Worm (Caenorhabditis elegans) whole organism, L4 larva: ENCODE data around the gene acr-3.

ENCODE experiments used
- F37D6.2 ChIP-seq: sonication (generic microtip); optimal IDR thresholded peaks from 2 replicates; lab custom pipeline; 2016; ENCODE audit warnings: mild to moderate bottlenecking, missing genetic modification characterization, missing compliant biosample characterization
- F49E8.2 ChIP-seq: sonication (generic microtip); optimal IDR thresholded peaks from 2 replicates; lab custom pipeline; 2016; ENCODE audit warnings: missing compliant biosample characterization, mild to moderate bottlenecking, missing genetic modification characterization, borderline replicate concordance
- Y105C5A.15 ChIP-seq: fragments of 200-800 bp; sonication (Bioruptor generic); IDR thresholded peaks from 2 replicates; pipeline ENCODE4 v1.3.6; 2022; ENCODE audit warnings: missing genetic modification characterization, missing compliant biosample characterization
- ZK546.5 ChIP-seq, 2 experiments: sonication (generic microtip); optimal IDR thresholded peaks; 2 replicates each; lab custom pipeline; 2017; ENCODE audit warnings: missing biosample characterization in 2 of 2, missing genetic modification characterization in 2 of 2
- aha-1 ChIP-seq: fragments of 150-350 bp; peaks from one replicate; lab custom pipeline; 2014; ENCODE audit warnings: missing biosample characterization, missing genetic modification characterization
- ceh-20 ChIP-seq: fragments of 200-800 bp; sonication (Bioruptor generic); IDR thresholded peaks from 2 replicates; pipeline ENCODE4 v1.3.6; 2022; ENCODE audit warnings: missing genetic modification reagents, missing genetic modification characterization, missing compliant biosample characterization
- ceh-32 ChIP-seq: sonication (generic microtip); optimal IDR thresholded peaks from 2 replicates; lab custom pipeline; 2016; ENCODE audit warnings: mild to moderate bottlenecking, missing genetic modification characterization, missing compliant biosample characterization; ENCODE audit not compliant: poor library complexity
- dmd-8 ChIP-seq: fragments of 200-800 bp; sonication (Bioruptor generic); IDR thresholded peaks from 2 replicates; pipeline ENCODE4 v1.3.6; 2022; ENCODE audit warnings: missing genetic modification characterization, missing compliant biosample characterization
- dpl-1 ChIP-seq: fragments of 150-350 bp; optimal IDR thresholded peaks from 2 replicates; lab custom pipeline; 2014; ENCODE audit warnings: missing biosample characterization, missing genetic modification reagents, missing genetic modification characterization
- dve-1 ChIP-seq: sonication (generic microtip); optimal IDR thresholded peaks from 2 replicates; lab custom pipeline; 2017; ENCODE audit warnings: antibody characterized with exemption, mild to moderate bottlenecking, missing genetic modification characterization, missing compliant biosample characterization; ENCODE audit not compliant: insufficient read depth
- fkh-10 ChIP-seq: fragments of 150-350 bp; optimal IDR thresholded peaks from 2 replicates; lab custom pipeline; 2014; ENCODE audit warnings: missing biosample characterization, missing genetic modification reagents, missing genetic modification characterization
- lim-7 ChIP-seq: fragments of 200-800 bp; sonication (Bioruptor generic); IDR thresholded peaks from 2 replicates; pipeline ENCODE4 v1.3.6; 2022; ENCODE audit warnings: missing genetic modification characterization, missing compliant biosample characterization
- lin-13 ChIP-seq: fragments of 150-350 bp; optimal IDR thresholded peaks from 2 replicates; lab custom pipeline; 2014; ENCODE audit warnings: missing biosample characterization, missing genetic modification reagents, missing genetic modification characterization
- lin-15B ChIP-seq: fragments of 150-350 bp; sonication (generic microtip); optimal IDR thresholded peaks from 3 replicates; lab custom pipeline; 2014; ENCODE audit warnings: missing biosample characterization, missing genetic modification characterization
- lin-38 ChIP-seq: fragments of 200-800 bp; sonication (Bioruptor generic); IDR thresholded peaks from 2 replicates; pipeline ENCODE4 v1.3.6; 2022; ENCODE audit warnings: missing genetic modification reagents, missing genetic modification characterization, missing compliant biosample characterization
- lir-3 ChIP-seq: sonication (generic microtip); optimal IDR thresholded peaks from 2 replicates; lab custom pipeline; 2016; ENCODE audit warnings: mild to moderate bottlenecking, missing genetic modification characterization, missing compliant biosample characterization
- lsy-2 ChIP-seq, 2 experiments: fragments of 150-350 bp in 1 of 2; sonication (generic microtip) in 1 of 2; optimal IDR thresholded peaks; 2 replicates each; lab custom pipeline; 2014 to 2017; ENCODE audit warnings: missing biosample characterization in 2 of 2, missing genetic modification characterization in 2 of 2
- mep-1 ChIP-seq: fragments of 150-350 bp; sonication (generic microtip); optimal IDR thresholded peaks from 3 replicates; lab custom pipeline; 2014; ENCODE audit warnings: missing biosample characterization, missing genetic modification characterization
- mxl-3 ChIP-seq: fragments of 200-800 bp; sonication (Bioruptor generic); optimal IDR thresholded peaks from 2 replicates; lab custom pipeline; 2018; ENCODE audit warnings: mild to moderate bottlenecking, missing genetic modification characterization, missing compliant biosample characterization
- nhr-41 ChIP-seq: fragments of 200-800 bp; sonication (Bioruptor generic); IDR thresholded peaks from 2 replicates; pipeline ENCODE4 v1.3.6; 2022; ENCODE audit warnings: missing genetic modification reagents, missing genetic modification characterization, missing compliant biosample characterization
- saeg-2 ChIP-seq: fragments of 200-800 bp; sonication (Bioruptor generic); IDR thresholded peaks from 2 replicates; pipeline ENCODE4 v1.3.6; 2022; ENCODE audit warnings: missing genetic modification reagents, missing genetic modification characterization, missing compliant biosample characterization
- set-16 ChIP-seq: fragments of 200-800 bp; sonication (Bioruptor generic); IDR thresholded peaks from 2 replicates; pipeline ENCODE4 v1.3.6; 2022; ENCODE audit warnings: missing genetic modification reagents, missing genetic modification characterization, missing compliant biosample characterization
- tag-97 ChIP-seq: fragments of 200-800 bp; sonication (Bioruptor generic); IDR thresholded peaks from 2 replicates; pipeline ENCODE4 v1.3.6; 2022; ENCODE audit warnings: missing genetic modification characterization, missing compliant biosample characterization
- unc-62 ChIP-seq, 3 experiments: fragments of 150-350 bp in 1 of 3; sonication (generic microtip); optimal IDR thresholded peaks in 2 of 3; peaks in 1 of 3; 1 replicate in 1 of 3; 2 replicates in 2 of 3; lab custom pipeline; 2014 to 2017; ENCODE audit warnings: missing biosample characterization in 3 of 3, missing genetic modification characterization in 3 of 3, missing genetic modification reagents in 3 of 3, missing genotype in 1 of 3
- zfp-3 ChIP-seq: fragments of 200-800 bp; sonication (Bioruptor generic); conservative IDR thresholded peaks from 2 replicates; pipeline ENCODE4 v1.3.6; 2022; ENCODE audit warnings: missing genetic modification reagents, missing genetic modification characterization, missing compliant biosample characterization
- zip-11 ChIP-seq: fragments of 200-800 bp; sonication (Bioruptor generic); IDR thresholded peaks from 2 replicates; pipeline ENCODE4 v1.3.6; 2022; ENCODE audit warnings: missing genetic modification characterization, missing compliant biosample characterization

Gene acr-3

DNA sequence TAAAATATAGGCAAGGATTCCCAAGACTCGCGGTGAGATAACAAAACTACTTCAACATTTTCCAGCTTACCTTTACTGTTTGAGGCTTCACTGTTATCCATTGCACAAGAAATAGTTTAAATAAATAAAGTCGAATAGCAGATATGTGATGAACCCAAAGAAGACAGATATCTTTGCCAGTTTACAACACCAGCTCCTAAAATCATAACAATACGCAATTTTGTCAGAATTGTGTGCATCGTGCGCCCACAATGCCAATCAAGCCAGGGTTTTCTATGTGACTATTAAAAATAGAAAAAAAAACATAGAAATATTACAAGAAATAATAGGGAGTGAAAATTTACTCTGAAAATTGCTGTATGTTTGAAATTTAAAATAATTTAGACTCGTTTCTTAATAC, 26.7 kb upstream of the acr-3 start, which contains the start of gene F38B6.8:
Gene F38B6.8 (minus strand): TSS at position 101 of the 400 bp plus-strand sequence.
- TF ChIP-seq unc-62 (GFP tag; optimal IDR thresholded peaks at IDR 0.05 in 1 of 2; lab: Kevin White, UChicago) (peak in 1 of 2 experiments; percentile 13), unc-62 (tag; optimal IDR thresholded peaks at IDR 0.05; lab: Kevin White, UChicago) (no peak), lin-15B (tag; lab: Kevin White, UChicago) (no peak)

DNA sequence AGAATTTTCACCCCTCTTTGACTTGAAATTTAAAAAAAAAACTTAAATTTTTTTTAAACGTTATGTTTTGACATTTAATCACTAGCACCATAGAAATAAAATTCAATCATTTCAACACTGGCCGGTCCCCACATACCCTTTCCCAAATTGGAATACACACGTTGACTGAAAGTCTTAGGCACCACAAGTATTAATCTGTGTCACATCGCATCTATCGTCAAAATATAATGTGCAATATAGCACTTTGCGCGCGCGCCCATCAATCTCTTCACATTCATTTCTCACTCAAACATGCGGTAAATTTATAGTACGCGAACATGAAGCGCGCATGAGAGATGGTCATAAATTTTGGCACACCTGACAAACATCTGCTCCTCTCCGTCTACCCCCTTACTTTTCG, 22.0 kb upstream of the acr-3 start:
- TF ChIP-seq ceh-32 (tag; lab: Kevin White, UChicago) = no peak
- peak in 1 of 2 experiments; percentile 90 for TF ChIP-seq unc-62 (GFP tag; optimal IDR thresholded peaks at IDR 0.05 in 1 of 2; lab: Kevin White, UChicago)
- no peak for TF ChIP-seq unc-62 (tag; optimal IDR thresholded peaks at IDR 0.05; lab: Kevin White, UChicago)
- no peak for TF ChIP-seq lin-15B (tag; lab: Kevin White, UChicago)
- TF ChIP-seq nhr-41 (GFP tag; lab: Robert Waterston, UW) = no peak
- no peak for TF ChIP-seq F37D6.2 (tag; lab: Kevin White, UChicago)

DNA sequence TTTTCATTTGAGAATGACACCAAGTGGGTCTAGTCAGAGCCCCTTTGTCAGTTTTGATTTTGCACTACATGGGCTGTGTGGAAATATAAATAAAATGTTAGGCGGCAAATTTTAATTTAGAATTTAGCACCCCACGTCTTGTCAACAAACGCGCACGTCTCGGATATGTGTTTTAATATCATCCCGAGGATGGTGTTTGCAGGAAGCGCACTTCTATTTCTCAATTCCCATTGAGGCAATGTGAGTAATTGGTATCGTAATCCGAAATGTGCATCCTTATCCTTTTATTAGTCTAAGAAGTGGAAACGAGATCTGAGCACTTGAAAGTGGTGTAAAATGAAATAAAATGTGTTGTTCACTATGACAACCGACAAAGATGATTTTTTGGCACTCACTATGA, 21.6 kb upstream of the acr-3 start:
- TF ChIP-seq aha-1 (peak; percentile 66), lir-3 (tag; lab: Kevin White, UChicago) (no peak)

DNA sequence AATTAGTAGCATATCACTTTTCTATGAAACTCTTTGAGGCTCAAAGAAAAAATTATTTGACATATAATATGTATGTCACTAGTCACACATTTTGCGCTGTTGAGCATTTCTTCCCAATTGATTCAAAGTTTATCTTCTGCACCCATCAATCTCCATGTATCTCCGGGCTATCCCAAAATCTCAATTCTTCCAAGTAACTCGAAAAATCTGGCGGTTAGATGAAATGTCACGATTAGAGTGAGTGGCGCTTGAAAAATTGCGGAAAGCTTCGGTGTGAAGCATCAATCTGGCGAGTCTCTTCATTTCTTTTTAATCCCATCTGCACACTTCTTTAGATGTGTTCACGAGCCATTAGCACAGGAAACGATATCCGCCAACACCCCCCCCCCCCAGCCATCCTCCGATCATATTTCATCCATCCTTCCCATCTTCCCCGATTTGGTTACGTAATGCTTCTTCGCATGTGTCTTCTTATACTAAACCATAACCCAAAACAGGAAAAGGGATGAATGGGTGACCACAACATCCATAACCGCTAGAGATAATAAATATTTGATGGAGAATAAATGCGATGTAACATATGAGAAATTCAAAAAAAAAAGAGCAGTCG, 20.3 kb upstream of the acr-3 start:
- TF ChIP-seq unc-62 (GFP tag; optimal IDR thresholded peaks at IDR 0.05 in 1 of 2; lab: Kevin White, UChicago) = peak in 1 of 2 experiments; percentile 89
- no peak for TF ChIP-seq unc-62 (tag; optimal IDR thresholded peaks at IDR 0.05; lab: Kevin White, UChicago)
- TF ChIP-seq lin-13 (GFP tag; lab: Kevin White, UChicago) = no peak
- TF ChIP-seq dve-1 (tag; lab: Kevin White, UChicago) = no peak
- no peak for TF ChIP-seq dmd-8 (GFP tag; lab: Robert Waterston, UW)
- 0 out of 2 replicates have a peak, but pooled peaks have one; percentile 16 for TF ChIP-seq ceh-20 (GFP tag; lab: Robert Waterston, UW)
- peak; percentile 63 for TF ChIP-seq aha-1
- TF ChIP-seq tag-97 (GFP tag; lab: Robert Waterston, UW) = no peak

DNA sequence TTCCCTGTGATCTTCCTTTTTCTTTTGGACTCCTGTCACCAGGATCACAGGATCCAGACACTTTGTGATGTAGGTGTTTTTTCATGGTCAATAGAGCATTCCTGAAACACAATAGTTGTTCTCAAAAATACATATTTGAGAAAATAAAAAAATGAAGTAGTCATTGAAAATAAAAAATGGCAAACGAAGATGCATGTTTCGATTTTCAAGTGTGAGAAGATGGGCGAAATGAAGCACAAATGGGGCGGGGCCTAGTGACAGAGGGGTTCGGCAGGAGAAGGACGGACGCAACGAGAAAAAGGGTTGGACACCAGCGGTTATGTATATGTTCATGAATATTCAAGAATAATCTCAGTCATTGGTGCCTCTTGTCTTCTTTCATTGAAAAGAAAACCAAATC, 19.4 kb upstream of the acr-3 start, which contains the start of gene F38B6.6:
Gene F38B6.6 (minus strand): TSS at position 101 of the 400 bp plus-strand sequence.
- TF ChIP-seq fkh-10 (GFP tag; lab: Kevin White, UChicago) (peak; percentile 11), mep-1 (no peak)
- TF ChIP-seq, all 104 proteins: peak for 1

DNA sequence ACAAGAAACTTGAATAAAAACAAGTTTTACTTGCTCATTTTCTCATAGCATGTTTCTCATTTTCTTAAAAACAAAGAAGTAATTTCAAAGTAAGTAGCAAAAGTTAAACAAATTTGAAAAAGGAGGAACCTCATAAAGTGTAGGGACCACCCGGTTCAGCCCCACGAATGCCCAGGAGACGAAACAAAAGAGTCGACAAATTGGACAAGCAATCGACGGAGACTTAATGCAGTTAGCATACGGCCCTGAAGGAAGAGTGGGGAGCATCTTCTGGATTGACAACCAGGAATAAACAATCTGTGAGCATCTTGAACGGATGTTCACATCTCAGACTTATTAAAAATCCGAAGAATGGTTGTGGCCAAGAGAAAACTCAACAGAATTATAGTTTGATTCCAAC, 17.7 kb upstream of the acr-3 start:
- no peak for TF ChIP-seq zfp-3
- no peak for TF ChIP-seq dve-1 (tag; lab: Kevin White, UChicago)
- TF ChIP-seq lim-7 (GFP tag; lab: Robert Waterston, UW) = no peak
- no peak for TF ChIP-seq ZK546.5 (tag; optimal IDR thresholded peaks at IDR 0.05; lab: Kevin White, UChicago)
- TF ChIP-seq F49E8.2 (tag; lab: Kevin White, UChicago) = no peak
- no peak for TF ChIP-seq aha-1
- no peak for TF ChIP-seq dpl-1 (GFP tag; lab: Kevin White, UChicago)
- no peak for TF ChIP-seq fkh-10 (GFP tag; lab: Kevin White, UChicago)
- no peak for TF ChIP-seq lsy-2 (tag; optimal IDR thresholded peaks at IDR 0.05; lab: Kevin White, UChicago)
- no peak for TF ChIP-seq set-16 (GFP tag; lab: Robert Waterston, UW)
- TF ChIP-seq Y105C5A.15 = no peak
- TF ChIP-seq zip-11 (GFP tag; lab: Robert Waterston, UW) = no peak
- no peak for TF ChIP-seq lin-38 (GFP tag; lab: Robert Waterston, UW)

DNA sequence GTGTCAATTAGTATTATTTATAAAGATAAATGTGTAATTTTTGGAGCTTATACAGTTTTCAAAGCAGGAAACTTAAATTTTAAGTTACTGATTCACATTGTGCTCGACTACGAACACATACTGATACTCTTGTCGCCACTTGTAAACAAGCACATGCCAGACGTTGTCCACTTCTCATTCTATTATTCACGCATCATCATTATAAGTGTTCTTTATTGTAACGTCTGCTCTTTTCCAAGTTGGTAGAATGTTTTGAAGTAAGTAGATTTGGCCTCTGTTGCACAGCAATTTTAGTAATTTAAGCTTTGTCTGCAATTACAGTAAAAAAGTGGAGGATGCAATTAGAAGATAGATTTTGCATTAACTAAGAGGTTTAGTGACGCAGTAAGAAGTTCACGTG, 16.4 kb upstream of the acr-3 start:
- TF ChIP-seq mxl-3 (GFP tag; lab: Kevin White, UChicago) = no peak
- TF ChIP-seq unc-62 (GFP tag; optimal IDR thresholded peaks at IDR 0.05 in 1 of 2; lab: Kevin White, UChicago) = peak in 1 of 2 experiments; percentile 74
- no peak for TF ChIP-seq unc-62 (tag; optimal IDR thresholded peaks at IDR 0.05; lab: Kevin White, UChicago)
- no peak for TF ChIP-seq saeg-2 (GFP tag; lab: Robert Waterston, UW)
- no peak for TF ChIP-seq nhr-41 (GFP tag; lab: Robert Waterston, UW)
